Fruit fly (Drosophila melanogaster) whole organism, embryonic: ENCODE data around the gene CG14568.

Experiments used
- Ada2b ChIP-seq: fragments of 200-800 bp; sonication (Bioruptor generic); IDR thresholded peaks from 2 replicates; pipeline ENCODE4 v1.3.6; 2022; ENCODE audit warnings: missing biosample characterization, missing genetic modification characterization
- C15 ChIP-seq: fragments of 200-800 bp; sonication (Bioruptor generic); IDR thresholded peaks from 3 replicates; pipeline ENCODE4 v1.3.6; 2022; ENCODE audit warnings: missing biosample characterization, missing genetic modification characterization
- CG10462 ChIP-seq: fragments of 200-800 bp; sonication (Bioruptor generic); optimal IDR thresholded peaks from 2 replicates; lab custom pipeline; 2016; ENCODE audit warnings: missing biosample characterization, missing genetic modification characterization
- CG11085 ChIP-seq: fragments of 200-800 bp; sonication (Bioruptor generic); IDR thresholded peaks from 2 replicates; pipeline ENCODE4 v1.3.6; 2022; ENCODE audit warnings: missing biosample characterization, missing genetic modification characterization
- CG11247 ChIP-seq: fragments of 200-800 bp; sonication (Bioruptor generic); IDR thresholded peaks from 2 replicates; pipeline ENCODE4 v1.3.6; 2022; ENCODE audit warnings: missing biosample characterization, missing genetic modification characterization
- CG12769 ChIP-seq: fragments of 200-800 bp; sonication (Bioruptor generic); optimal IDR thresholded peaks from 2 replicates; lab custom pipeline; 2019; ENCODE audit warnings: missing biosample characterization, mild to moderate bottlenecking, missing genetic modification characterization, moderate library complexity
- CG14860 ChIP-seq: fragments of 200-800 bp; sonication (Bioruptor generic); IDR thresholded peaks from 3 replicates; pipeline ENCODE4 v1.3.6; 2022; ENCODE audit warnings: missing biosample characterization, missing genetic modification characterization; ENCODE audit not compliant: partially characterized antibody
- CG16813 ChIP-seq: fragments of 200-800 bp; sonication (Bioruptor generic); IDR thresholded peaks from 3 replicates; pipeline ENCODE4 v1.3.6; 2022; ENCODE audit warnings: missing biosample characterization, missing genetic modification characterization; ENCODE audit not compliant: partially characterized antibody
- CG17359 ChIP-seq: fragments of 200-800 bp; sonication (Bioruptor generic); optimal IDR thresholded peaks from 3 replicates; lab custom pipeline; 2018; ENCODE audit warnings: missing biosample characterization, mild to moderate bottlenecking, missing genetic modification characterization, moderate library complexity
- CG17568 ChIP-seq: fragments of 200-800 bp; sonication (Bioruptor generic); optimal IDR thresholded peaks from 2 replicates; lab custom pipeline; 2018; ENCODE audit warnings: missing biosample characterization, mild to moderate bottlenecking, missing genetic modification characterization, moderate library complexity
- CG17802 ChIP-seq: fragments of 200-800 bp; sonication (Bioruptor generic); optimal IDR thresholded peaks from 2 replicates; lab custom pipeline; 2018; ENCODE audit warnings: missing biosample characterization, mild to moderate bottlenecking, missing genetic modification characterization, moderate library complexity
- CG2678 ChIP-seq: fragments of 200-800 bp; sonication (Bioruptor generic); optimal IDR thresholded peaks from 3 replicates; lab custom pipeline; 2019; ENCODE audit warnings: missing biosample characterization, mild to moderate bottlenecking, missing genetic modification characterization, moderate library complexity
- CG30403 ChIP-seq: fragments of 200-800 bp; sonication (Bioruptor generic); optimal IDR thresholded peaks from 3 replicates; lab custom pipeline; 2016; ENCODE audit warnings: missing biosample characterization, missing genetic modification characterization
- CG31441 ChIP-seq: fragments of 200-800 bp; sonication (Bioruptor generic); IDR thresholded peaks from 2 replicates; pipeline ENCODE4 v1.3.6; 2022; ENCODE audit warnings: missing biosample characterization, missing genetic modification characterization
- CG4820 ChIP-seq: fragments of 200-800 bp; sonication (Bioruptor generic); optimal IDR thresholded peaks from 3 replicates; lab custom pipeline; 2016; ENCODE audit warnings: missing biosample characterization, missing genetic modification characterization
- CG6765 ChIP-seq: fragments of 200-800 bp; sonication (Bioruptor generic); optimal IDR thresholded peaks from 3 replicates; lab custom pipeline; 2017; ENCODE audit warnings: missing biosample characterization, mild to moderate bottlenecking, missing genetic modification characterization
- CG6791 ChIP-seq: fragments of 200-800 bp; sonication (Bioruptor generic); IDR thresholded peaks from 3 replicates; pipeline ENCODE4 v1.3.6; 2022; ENCODE audit warnings: missing biosample characterization, missing genetic modification characterization; ENCODE audit not compliant: partially characterized antibody
- E2f2 ChIP-seq: fragments of 200-800 bp; sonication (Bioruptor generic); IDR thresholded peaks from 2 replicates; pipeline ENCODE4 v1.3.6; 2022; ENCODE audit warnings: missing biosample characterization, missing genetic modification characterization
- Eip74EF ChIP-seq, 2 experiments: fragments of 200-800 bp in 1 of 2; fragments of >200 bp in 1 of 2; sonication (Bioruptor generic) in 1 of 2; optimal IDR thresholded peaks; 2 replicates each; lab custom pipeline; 2017 to 2019; ENCODE audit warnings: missing biosample characterization in 2 of 2, missing genetic modification characterization in 2 of 2, mild to moderate bottlenecking in 1 of 2, moderate library complexity in 1 of 2
- Hr51 ChIP-seq, 2 experiments: fragments of 200-800 bp; sonication (Bioruptor generic); optimal IDR thresholded peaks; 2 replicates in 1 of 2; 3 replicates in 1 of 2; lab custom pipeline; 2016 to 2018; ENCODE audit warnings: missing biosample characterization in 2 of 2, missing genetic modification characterization in 2 of 2, mild to moderate bottlenecking in 1 of 2, moderate library complexity in 1 of 2
- Lhr ChIP-seq: fragments of 200-800 bp; sonication (Bioruptor generic); optimal IDR thresholded peaks from 3 replicates; lab custom pipeline; 2017; ENCODE audit warnings: mild to moderate bottlenecking, missing biosample characterization, missing genetic modification reagents, missing genetic modification characterization
- Med ChIP-seq: fragments of 200-800 bp; sonication (Bioruptor generic); peaks from one replicate; lab custom pipeline; 2016; ENCODE audit warnings: missing biosample characterization, missing genetic modification characterization, mild to moderate bottlenecking, inconsistent platforms, moderate library complexity
- Neu2 ChIP-seq: fragments of 200-800 bp; sonication (Bioruptor generic); optimal IDR thresholded peaks from 3 replicates; lab custom pipeline; 2016; ENCODE audit warnings: missing biosample characterization, missing genetic modification characterization, borderline replicate concordance
- Spps ChIP-seq: fragments of 200-800 bp; sonication (Bioruptor generic); optimal IDR thresholded peaks from 2 replicates; lab custom pipeline; 2018; ENCODE audit warnings: missing biosample characterization, mild to moderate bottlenecking, missing genetic modification characterization
- cato ChIP-seq: fragments of 200-800 bp; sonication (Bioruptor generic); optimal IDR thresholded peaks from 2 replicates; lab custom pipeline; 2016; ENCODE audit warnings: missing biosample characterization, missing genetic modification characterization, borderline replicate concordance
- cg ChIP-seq: fragments of 200-800 bp; sonication (Bioruptor generic); optimal IDR thresholded peaks from 3 replicates; lab custom pipeline; 2019; ENCODE audit warnings: missing biosample characterization, mild to moderate bottlenecking, missing genetic modification characterization, moderate library complexity
- chif ChIP-seq, 2 experiments: fragments of 200-800 bp; sonication (Bioruptor generic); optimal IDR thresholded peaks; 3 replicates each; lab custom pipeline; 2016; ENCODE audit warnings: missing biosample characterization in 2 of 2, missing genetic modification characterization in 2 of 2
- disco-r ChIP-seq: fragments of 200-800 bp; sonication (Bioruptor generic); optimal IDR thresholded peaks from 2 replicates; lab custom pipeline; 2016; ENCODE audit warnings: missing biosample characterization, missing genetic modification characterization
- dmrt11E ChIP-seq: fragments of 200-800 bp; sonication (Bioruptor generic); optimal IDR thresholded peaks from 3 replicates; lab custom pipeline; 2018; ENCODE audit warnings: missing biosample characterization, mild to moderate bottlenecking, missing genetic modification characterization, moderate library complexity
- fd3F ChIP-seq: fragments of 200-800 bp; sonication (Bioruptor generic); optimal IDR thresholded peaks from 2 replicates; lab custom pipeline; 2018; ENCODE audit warnings: missing biosample characterization, mild to moderate bottlenecking, missing genetic modification characterization, moderate library complexity
- gcm2 ChIP-seq: fragments of 200-800 bp; sonication (Bioruptor generic); optimal IDR thresholded peaks from 2 replicates; lab custom pipeline; 2016; ENCODE audit warnings: missing biosample characterization, missing genetic modification characterization
- gt ChIP-seq: fragments of 200-800 bp; sonication (Bioruptor generic); IDR thresholded peaks from 2 replicates; pipeline ENCODE4 v1.3.6; 2022; ENCODE audit warnings: missing biosample characterization, missing genetic modification characterization
- hbn ChIP-seq: fragments of 200-800 bp; sonication (Bioruptor generic); IDR thresholded peaks from 2 replicates; pipeline ENCODE4 v1.3.6; 2022; ENCODE audit warnings: missing biosample characterization, missing genetic modification characterization; ENCODE audit not compliant: partially characterized antibody
- knrl ChIP-seq: fragments of 200-800 bp; sonication (Bioruptor generic); IDR thresholded peaks from 3 replicates; pipeline ENCODE4 v1.3.6; 2022; ENCODE audit warnings: missing biosample characterization, missing genetic modification characterization; ENCODE audit not compliant: partially characterized antibody
- lbe ChIP-seq: fragments of 200-800 bp; sonication (Bioruptor generic); optimal IDR thresholded peaks from 2 replicates; lab custom pipeline; 2016; ENCODE audit warnings: missing biosample characterization, mild to moderate bottlenecking, missing genetic modification characterization
- lilli ChIP-seq: fragments of 200-800 bp; sonication (Bioruptor generic); optimal IDR thresholded peaks from 3 replicates; lab custom pipeline; 2016; ENCODE audit warnings: missing biosample characterization, missing genetic modification characterization
- nerfin-1 ChIP-seq: fragments of 200-800 bp; sonication (Bioruptor generic); optimal IDR thresholded peaks from 3 replicates; lab custom pipeline; 2019; ENCODE audit warnings: missing biosample characterization, mild to moderate bottlenecking, missing genetic modification characterization, moderate library complexity
- nmo ChIP-seq: fragments of 200-800 bp; sonication (Bioruptor generic); optimal IDR thresholded peaks from 2 replicates; lab custom pipeline; 2018; ENCODE audit warnings: missing biosample characterization, mild to moderate bottlenecking, missing genetic modification characterization, moderate library complexity
- pb ChIP-seq: fragments of 200-800 bp; sonication (Bioruptor generic); optimal IDR thresholded peaks from 3 replicates; lab custom pipeline; 2016; ENCODE audit warnings: missing biosample characterization, missing genetic modification characterization
- phol ChIP-seq: fragments of 200-800 bp; sonication (Bioruptor generic); optimal IDR thresholded peaks from 3 replicates; lab custom pipeline; 2018; ENCODE audit warnings: missing biosample characterization, mild to moderate bottlenecking, missing genetic modification characterization, moderate library complexity
- repo ChIP-seq: fragments of 200-800 bp; sonication (Bioruptor generic); optimal IDR thresholded peaks from 2 replicates; lab custom pipeline; 2016; ENCODE audit warnings: missing biosample characterization, missing genetic modification characterization
- sd ChIP-seq: fragments of 200-800 bp; sonication (Bioruptor generic); optimal IDR thresholded peaks from 3 replicates; lab custom pipeline; 2018; ENCODE audit warnings: missing biosample characterization, mild to moderate bottlenecking, missing genetic modification characterization, moderate library complexity
- seq ChIP-seq: fragments of 200-800 bp; sonication (Bioruptor generic); IDR thresholded peaks from 2 replicates; pipeline ENCODE4 v1.3.6; 2022; ENCODE audit warnings: missing biosample characterization, missing genetic modification characterization
- so ChIP-seq: fragments of 200-800 bp; sonication (Bioruptor generic); IDR thresholded peaks from 3 replicates; pipeline ENCODE4 v1.3.6; 2022; ENCODE audit warnings: missing biosample characterization, missing genetic modification characterization
- sr ChIP-seq: fragments of 200-800 bp; sonication (Bioruptor generic); IDR thresholded peaks from 3 replicates; pipeline ENCODE4 v1.3.6; 2022; ENCODE audit warnings: missing biosample characterization, missing genetic modification characterization
- ssp ChIP-seq: fragments of 200-800 bp; sonication (Bioruptor generic); IDR thresholded peaks from 2 replicates; pipeline ENCODE4 v1.3.6; 2022; ENCODE audit warnings: missing biosample characterization, missing genetic modification characterization
- vvl ChIP-seq: fragments of 200-800 bp; sonication (Bioruptor generic); IDR thresholded peaks from 2 replicates; pipeline ENCODE4 v1.3.6; 2022; ENCODE audit warnings: missing biosample characterization, missing genetic modification characterization
- wdn ChIP-seq: fragments of 200-800 bp; sonication (Bioruptor generic); IDR thresholded peaks from 2 replicates; pipeline ENCODE4 v1.3.6; 2022; ENCODE audit warnings: missing biosample characterization, missing genetic modification characterization
- yki ChIP-seq: fragments of >200 bp; optimal IDR thresholded peaks from 3 replicates; lab custom pipeline; 2018
- zfh1 ChIP-seq: fragments of 200-800 bp; sonication (Bioruptor generic); IDR thresholded peaks from 3 replicates; pipeline ENCODE4 v1.3.6; 2022; ENCODE audit warnings: missing biosample characterization, missing genetic modification characterization

CG14568 gene

dm6 chr3L:21728616-21729047 lies 4.7 kb downstream of the CG14568 start, which contains the start of the genes CG11247 and Polr2H (continued):
- TF ChIP-seq fd3F (GFP tag; lab: Kevin White, UChicago) (peak; percentile 79), Neu2 (GFP tag; lab: Kevin White, UChicago) (peak; percentile 81), so (GFP tag; lab: Robert Waterston, UW) (peak; percentile 85), nmo (GFP tag; lab: Kevin White, UChicago) (peak; percentile 95), cato (GFP tag; lab: Kevin White, UChicago) (peak; percentile 92), CG4820 (GFP tag; lab: Kevin White, UChicago) (peak; percentile 91), CG2678 (peak; percentile 82), CG10462 (GFP tag; lab: Kevin White, UChicago) (peak; percentile 83), gcm2 (peak; percentile 68), sd (tag; lab: Kevin White, UChicago) (no peak), CG6791 (peak; percentile 75), dmrt11E (tag; lab: Kevin White, UChicago) (peak; percentile 89), CG30403 (GFP tag; lab: Kevin White, UChicago) (peak; percentile 97), knrl (GFP tag; lab: Robert Waterston, UW) (peak; percentile 90), chif (GFP tag; optimal IDR thresholded peaks at IDR 0.05; lab: Kevin White, UChicago) (peak; percentile 92 to 96), CG16813 (GFP tag; lab: Robert Waterston, UW) (peak; percentile 86), Ada2b (peak; percentile 88), nerfin-1 (tag; lab: Kevin White, UChicago) (peak; percentile 78), phol (tag; lab: Kevin White, UChicago) (peak; percentile 94), CG17802 (peak; percentile 86), Hr51 (GFP tag; optimal IDR thresholded peaks at IDR 0.05; lab: Kevin White, UChicago) (peak; percentile 83 to 88), Eip74EF (GFP tag; optimal IDR thresholded peaks at IDR 0.05; lab: Kevin White, UChicago) (no peak), Spps (tag; lab: Kevin White, UChicago) (peak; percentile 64), C15 (peak; percentile 79; the same call in 1 of the 3 replicates), CG17568 (GFP tag; lab: Kevin White, UChicago) (no peak), cg (GFP tag; lab: Kevin White, UChicago) (no peak), yki (lab: Kevin White, UChicago) (peak; percentile 66), hbn (GFP tag; lab: Robert Waterston, UW) (peak; percentile 66; the same call in 1 of the 2 replicates), repo (GFP tag; lab: Kevin White, UChicago) (peak; percentile 89), ssp (GFP tag; lab: Robert Waterston, UW) (peak; percentile 93), vvl (GFP tag; lab: Robert Waterston, UW) (peak; percentile 89), Med (GFP tag; lab: Kevin White, UChicago) (peak; percentile 99), wdn (GFP tag; lab: Robert Waterston, UW) (peak; percentile 86), seq (GFP tag; lab: Robert Waterston, UW) (peak; percentile 85), Lhr (peak; percentile 83), lilli (GFP tag; lab: Kevin White, UChicago) (peak; percentile 97), CG12769 (tag; lab: Kevin White, UChicago) (peak; percentile 94), CG31441 (GFP tag; lab: Robert Waterston, UW) (peak; percentile 100), lbe (peak; percentile 62), CG14860 (GFP tag; lab: Robert Waterston, UW) (peak; percentile 73), E2f2 (GFP tag; lab: Robert Waterston, UW) (peak; percentile 59), CG11085 (peak; percentile 91), sr (GFP tag; lab: Robert Waterston, UW) (peak; percentile 73; the same call in 2 of the 3 replicates), CG6765 (GFP tag; lab: Kevin White, UChicago) (no peak), CG11247 (GFP tag; lab: Robert Waterston, UW) (peak; percentile 97), CG17359 (tag; lab: Kevin White, UChicago) (peak; percentile 72), zfh1 (peak; percentile 92), gt (peak; percentile 89), pb (peak; percentile 86), disco-r (GFP tag; lab: Kevin White, UChicago) (peak; percentile 72)
